Worm (Caenorhabditis elegans) whole organism, young adult: Measurements from ENCODE around the gene clec-169.

ENCODE experiments used
- B0019.2 ChIP-seq: fragments of 200-800 bp; sonication (Bioruptor generic); conservative IDR thresholded peaks from 2 replicates; pipeline ENCODE4 v1.3.6; 2022; ENCODE audit warnings: missing genetic modification reagents, missing genetic modification characterization, missing compliant biosample characterization
- F10E7.11 ChIP-seq: sonication (generic microtip); optimal IDR thresholded peaks from 2 replicates; lab custom pipeline; 2017; ENCODE audit warnings: mild to moderate bottlenecking, missing genetic modification characterization, moderate library complexity, missing compliant biosample characterization
- F52B5.7 ChIP-seq: sonication (generic microtip); optimal IDR thresholded peaks from 2 replicates; lab custom pipeline; 2016; ENCODE audit warnings: mild to moderate bottlenecking, missing genetic modification characterization, missing compliant biosample characterization
- Y53G8AR.9 ChIP-seq: fragments of 200-800 bp; sonication (Bioruptor generic); conservative IDR thresholded peaks from 2 replicates; pipeline ENCODE4 v1.3.6; 2022; ENCODE audit warnings: missing genetic modification reagents, missing genetic modification characterization, missing compliant biosample characterization
- Y67H2A.10 ChIP-seq: fragments of 200-800 bp; sonication (Bioruptor generic); conservative IDR thresholded peaks from 2 replicates; pipeline ENCODE4 v1.3.6; 2022; ENCODE audit warnings: missing genetic modification reagents, missing genetic modification characterization, missing compliant biosample characterization
- atf-7 ChIP-seq: sonication (generic microtip); optimal IDR thresholded peaks from 2 replicates; lab custom pipeline; 2017; ENCODE audit warnings: mild to moderate bottlenecking, missing genetic modification characterization, missing compliant biosample characterization
- attf-3 ChIP-seq: fragments of 200-800 bp; sonication (Bioruptor generic); conservative IDR thresholded peaks from 2 replicates; pipeline ENCODE4 v1.3.6; 2022; ENCODE audit warnings: missing genetic modification reagents, missing genetic modification characterization, missing compliant biosample characterization
- attf-5 ChIP-seq: fragments of 200-800 bp; sonication (Bioruptor generic); optimal IDR thresholded peaks from 2 replicates; lab custom pipeline; 2018; ENCODE audit warnings: mild to moderate bottlenecking, missing genetic modification characterization, missing compliant biosample characterization
- cebp-2 ChIP-seq: fragments of 200-800 bp; sonication (Bioruptor generic); IDR thresholded peaks from 2 replicates; pipeline ENCODE4 v1.3.6; 2022; ENCODE audit warnings: missing genetic modification characterization, missing compliant biosample characterization
- ceh-58 ChIP-seq: fragments of 200-800 bp; sonication (Bioruptor generic); IDR thresholded peaks from 2 replicates; pipeline ENCODE4 v1.3.6; 2022; ENCODE audit warnings: missing genetic modification characterization, missing compliant biosample characterization
- chd-7 ChIP-seq: sonication (generic microtip); optimal IDR thresholded peaks from 2 replicates; lab custom pipeline; 2016; ENCODE audit warnings: mild to moderate bottlenecking, missing genetic modification characterization, moderate library complexity, missing compliant biosample characterization
- dpl-1 ChIP-seq: fragments of 150-350 bp; optimal IDR thresholded peaks from 2 replicates; lab custom pipeline; 2014; ENCODE audit warnings: missing biosample characterization, missing genetic modification reagents, missing genetic modification characterization
- efl-1 ChIP-seq: fragments of 150-350 bp; optimal IDR thresholded peaks from 2 replicates; lab custom pipeline; 2014; ENCODE audit warnings: missing biosample characterization, missing genetic modification reagents, missing genetic modification characterization
- egl-18 ChIP-seq: fragments of 200-800 bp; sonication (Bioruptor generic); IDR thresholded peaks from 2 replicates; pipeline ENCODE4 v1.3.6; 2022; ENCODE audit warnings: missing genetic modification reagents, missing genetic modification characterization, missing compliant biosample characterization
- ets-4 ChIP-seq: fragments of 200-800 bp; sonication (Bioruptor generic); optimal IDR thresholded peaks from 2 replicates; lab custom pipeline; 2018; ENCODE audit warnings: mild to moderate bottlenecking, missing genetic modification characterization, missing compliant biosample characterization
- hlh-26 ChIP-seq: fragments of 200-800 bp; sonication (Bioruptor generic); conservative IDR thresholded peaks from 2 replicates; pipeline ENCODE4 v1.3.6; 2022; ENCODE audit warnings: missing genetic modification reagents, missing genetic modification characterization, missing compliant biosample characterization
- hmg-1.2 ChIP-seq: fragments of 200-800 bp; sonication (Bioruptor generic); IDR thresholded peaks from 2 replicates; pipeline ENCODE4 v1.3.6; 2022; ENCODE audit warnings: missing genetic modification reagents, missing genetic modification characterization, missing compliant biosample characterization
- lag-1 ChIP-seq: fragments of 200-800 bp; sonication (Bioruptor generic); IDR thresholded peaks from 2 replicates; pipeline ENCODE4 v1.3.6; 2022; ENCODE audit warnings: missing genetic modification reagents, missing genetic modification characterization, missing compliant biosample characterization
- lin-26 ChIP-seq: fragments of 200-800 bp; sonication (Bioruptor generic); IDR thresholded peaks from 2 replicates; pipeline ENCODE4 v1.3.6; 2022; ENCODE audit warnings: missing genetic modification reagents, missing genetic modification characterization, missing compliant biosample characterization
- lin-35 ChIP-seq, 3 experiments: fragments of 150-350 bp in 2 of 3; sonication (generic microtip) in 1 of 3; optimal IDR thresholded peaks; 2 replicates each; lab custom pipeline; 2014 to 2018; ENCODE audit warnings: missing biosample characterization in 3 of 3, missing genetic modification characterization in 3 of 3, missing genetic modification reagents in 3 of 3
- lin-54 ChIP-seq: fragments of 200-800 bp; sonication (Bioruptor generic); optimal IDR thresholded peaks from 2 replicates; lab custom pipeline; 2018; ENCODE audit warnings: mild to moderate bottlenecking, missing genetic modification characterization, missing compliant biosample characterization
- lsl-1 ChIP-seq: fragments of 200-800 bp; sonication (Bioruptor generic); optimal IDR thresholded peaks from 2 replicates; lab custom pipeline; 2018; ENCODE audit warnings: mild to moderate bottlenecking, missing genetic modification characterization, moderate library complexity, missing compliant biosample characterization
- madf-3 ChIP-seq: fragments of 200-800 bp; sonication (Bioruptor generic); IDR thresholded peaks from 2 replicates; pipeline ENCODE4 v1.3.6; 2022; ENCODE audit warnings: missing genetic modification reagents, missing genetic modification characterization, missing compliant biosample characterization
- madf-6 ChIP-seq: fragments of 200-800 bp; sonication (Bioruptor generic); IDR thresholded peaks from 2 replicates; pipeline ENCODE4 v1.3.6; 2022; ENCODE audit warnings: missing genetic modification reagents, missing genetic modification characterization, missing compliant biosample characterization
- mcd-1 ChIP-seq: fragments of 200-800 bp; sonication (Bioruptor generic); IDR thresholded peaks from 2 replicates; pipeline ENCODE4 v1.3.6; 2022; ENCODE audit warnings: missing genetic modification reagents, missing genetic modification characterization, missing compliant biosample characterization
- mel-28 ChIP-seq: sonication (generic microtip); optimal IDR thresholded peaks from 2 replicates; lab custom pipeline; 2016; ENCODE audit warnings: borderline replicate concordance, mild to moderate bottlenecking, missing genetic modification characterization, missing compliant biosample characterization
- mes-4 ChIP-seq: sonication (generic microtip); optimal IDR thresholded peaks from 2 replicates; lab custom pipeline; 2016; ENCODE audit warnings: missing genotype, missing genetic modification characterization, missing compliant biosample characterization
- nhr-80 ChIP-seq: sonication (generic microtip); optimal IDR thresholded peaks from 2 replicates; lab custom pipeline; 2016; ENCODE audit warnings: missing genetic modification characterization, missing compliant biosample characterization
- rcor-1 ChIP-seq: fragments of 200-800 bp; sonication (Bioruptor generic); IDR thresholded peaks from 2 replicates; pipeline ENCODE4 v1.3.6; 2022; ENCODE audit warnings: missing genetic modification reagents, missing genetic modification characterization, missing compliant biosample characterization
- rpc-1 ChIP-seq, 2 experiments: fragments of 150-350 bp in 1 of 2; sonication (generic microtip) in 1 of 2; optimal IDR thresholded peaks; 2 replicates each; lab custom pipeline; 2014 to 2018; ENCODE audit warnings: missing biosample characterization in 1 of 2, missing genetic modification characterization in 1 of 2, missing genetic modification reagents in 1 of 2, missing genotype in 1 of 2
- snpc-1.1 ChIP-seq: sonication (generic microtip); optimal IDR thresholded peaks from 2 replicates; lab custom pipeline; 2017; ENCODE audit warnings: missing genetic modification characterization, mild to moderate bottlenecking, missing compliant biosample characterization, antibody characterized with exemption, moderate library complexity, missing genotype, missing genetic modification reagents; ENCODE audit not compliant: insufficient read depth
- snpc-3.4 ChIP-seq: sonication (generic microtip); optimal IDR thresholded peaks from 2 replicates; lab custom pipeline; 2017; ENCODE audit warnings: missing genetic modification characterization, mild to moderate bottlenecking, missing compliant biosample characterization, antibody characterized with exemption, moderate library complexity, missing genotype, missing genetic modification reagents
- somi-1 ChIP-seq: fragments of 200-800 bp; sonication (Bioruptor generic); optimal IDR thresholded peaks from 2 replicates; lab custom pipeline; 2018; ENCODE audit warnings: mild to moderate bottlenecking, missing genetic modification characterization, missing compliant biosample characterization
- tbp1 ChIP-seq: fragments of 200-800 bp; sonication (Bioruptor generic); optimal IDR thresholded peaks from 2 replicates; lab custom pipeline; 2018; ENCODE audit warnings: mild to moderate bottlenecking, missing genetic modification characterization, missing compliant biosample characterization
- zfh-2 ChIP-seq: fragments of 200-800 bp; sonication (Bioruptor generic); conservative IDR thresholded peaks from 2 replicates; pipeline ENCODE4 v1.3.6; 2022; ENCODE audit warnings: missing genetic modification reagents, missing genetic modification characterization, missing compliant biosample characterization
- ztf-3 ChIP-seq: fragments of 200-800 bp; sonication (Bioruptor generic); optimal IDR thresholded peaks from 2 replicates; lab custom pipeline; 2018; ENCODE audit warnings: mild to moderate bottlenecking, missing genetic modification characterization, missing compliant biosample characterization

clec-169 gene

ce11 chrIV:1284877-1285276 lies 23.8 kb downstream of the clec-169 start:
- no peak for TF ChIP-seq Y53G8AR.9 (GFP tag; lab: Robert Waterston, UW)
- TF ChIP-seq nhr-80 (tag; lab: Kevin White, UChicago): peak; percentile 23

ce11 chrIV:1286549-1286948 lies 25.4 kb downstream of the clec-169 start:
- TF ChIP-seq hmg-1.2 (GFP tag; lab: Robert Waterston, UW) (peak; percentile 70; the same call in 1 of the 2 replicates), mel-28 (tag; lab: Kevin White, UChicago) (no peak)
- TF ChIP-seq, all 124 proteins: peak for 1

ce11 chrIV:1289327-1289726 lies 28.2 kb downstream of the clec-169 start, which contains the start of gene plst-1:
plst-1 (plus strand) TSS chrIV:1289627.
- no peak for TF ChIP-seq atf-7
- no peak for TF ChIP-seq attf-3
- no peak for TF ChIP-seq somi-1 (GFP tag; lab: Kevin White, UChicago)
- no peak for TF ChIP-seq ceh-58 (GFP tag; lab: Robert Waterston, UW)
- no peak for TF ChIP-seq F52B5.7 (tag; lab: Kevin White, UChicago)
- no peak for TF ChIP-seq cebp-2 (GFP tag; lab: Robert Waterston, UW)
- no peak for TF ChIP-seq F10E7.11
- no peak for TF ChIP-seq B0019.2 (GFP tag; lab: Robert Waterston, UW)
- no peak for TF ChIP-seq ztf-3 (GFP tag; lab: Kevin White, UChicago)
- no peak for TF ChIP-seq chd-7
- no peak for TF ChIP-seq Y67H2A.10 (GFP tag; lab: Robert Waterston, UW)
- TF ChIP-seq madf-3 (GFP tag; lab: Robert Waterston, UW): no peak
- TF ChIP-seq snpc-3.4: no peak
- no peak for TF ChIP-seq rcor-1
- no peak for TF ChIP-seq mes-4 (tag; lab: Kevin White, UChicago)
- no peak for TF ChIP-seq tbp1
- TF ChIP-seq madf-6: no peak
- no peak for TF ChIP-seq snpc-1.1 (tag; lab: Kevin White, UChicago)

ce11 chrIV:1298984-1299383 lies 37.9 kb downstream of the clec-169 start:
- no peak for TF ChIP-seq rpc-1 (optimal IDR thresholded peaks at IDR 0.05; lab: Kevin White, UChicago)
- no peak for TF ChIP-seq rpc-1 (tag; optimal IDR thresholded peaks at IDR 0.05; lab: Kevin White, UChicago)
- peak; percentile 67 for TF ChIP-seq zfh-2
- TF ChIP-seq madf-6: no peak
- no peak for TF ChIP-seq mel-28 (tag; lab: Kevin White, UChicago)
- TF ChIP-seq lag-1 (GFP tag; lab: Robert Waterston, UW): no peak
- TF ChIP-seq hlh-26: no peak
- no peak for TF ChIP-seq snpc-3.4

- TF ChIP-seq lsl-1 (GFP tag; lab: Kevin White, UChicago) (peak; percentile 3), madf-6 (0 out of 2 replicates have a peak, but pooled peaks have one; percentile 38), attf-3 (peak; percentile 99), mcd-1 (GFP tag; lab: Robert Waterston, UW) (peak; percentile 77), egl-18 (GFP tag; lab: Robert Waterston, UW) (no peak), efl-1 (GFP tag; lab: Kevin White, UChicago) (peak; percentile 61), lin-35 (GFP tag; optimal IDR thresholded peaks at IDR 0.05; lab: Kevin White, UChicago) (peak in 1 of 3 experiments; percentile 65), ets-4 (no peak), lin-26 (GFP tag; lab: Robert Waterston, UW) (no peak), lin-54 (GFP tag; lab: Kevin White, UChicago) (peak; percentile 74), dpl-1 (GFP tag; lab: Kevin White, UChicago) (peak; percentile 61), attf-5 (GFP tag; lab: Kevin White, UChicago) (peak; percentile 16)
- TF ChIP-seq, all 124 proteins: peak for 9
Measured at ce11 chrIV:1309600-1310207, 48.6 kb downstream of the clec-169 start, which contains the start of the genes ddx-46 and F53H1.4. ddx-46 (minus strand) TSS chrIV:1309650. F53H1.4 (plus strand) TSS chrIV:1310166.
